Worm (Caenorhabditis elegans) whole organism, dauer: Measurements from ENCODE around the gene efk-1.

ENCODE experiments used
- unc-62 ChIP-seq: sonication (generic microtip); optimal IDR thresholded peaks from 2 replicates; lab custom pipeline; 2017; ENCODE audit warnings: missing biosample characterization, missing genetic modification reagents, missing genetic modification characterization

efk-1 gene

DNA sequence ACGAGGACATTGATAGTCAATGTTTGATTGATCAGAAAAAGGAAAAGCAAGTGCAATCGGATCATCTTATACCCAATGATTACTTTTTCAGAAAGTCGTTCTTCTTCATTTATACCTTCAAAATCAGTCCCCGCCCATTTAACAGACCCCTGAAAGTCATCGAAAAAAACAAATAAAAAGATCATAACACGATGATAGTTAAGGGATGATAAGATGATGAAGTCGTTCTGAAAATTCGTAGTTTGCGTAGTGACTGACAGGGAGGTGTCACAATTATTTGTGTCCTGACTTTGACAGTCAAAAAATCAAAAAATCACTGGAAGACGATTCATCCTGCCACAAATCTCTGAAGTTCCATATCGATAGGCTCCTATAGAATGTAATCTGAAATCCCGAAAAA lies 26.1 kb upstream of the efk-1 start, which contains the start of gene ugt-66:
Gene ugt-66, minus strand, starts transcription at position 101 of the 400 bp plus-strand sequence.
- TF ChIP-seq unc-62 (GFP tag; lab: Kevin White, UChicago), result no peak

ce11 chrIII:6190810-6191209 lies 22.5 kb upstream of the efk-1 start, which contains the start of gene C23G10.5:
Gene C23G10.5, plus strand, starts transcription at chrIII:6191110.
- no peak for TF ChIP-seq unc-62 (GFP tag; lab: Kevin White, UChicago)

DNA sequence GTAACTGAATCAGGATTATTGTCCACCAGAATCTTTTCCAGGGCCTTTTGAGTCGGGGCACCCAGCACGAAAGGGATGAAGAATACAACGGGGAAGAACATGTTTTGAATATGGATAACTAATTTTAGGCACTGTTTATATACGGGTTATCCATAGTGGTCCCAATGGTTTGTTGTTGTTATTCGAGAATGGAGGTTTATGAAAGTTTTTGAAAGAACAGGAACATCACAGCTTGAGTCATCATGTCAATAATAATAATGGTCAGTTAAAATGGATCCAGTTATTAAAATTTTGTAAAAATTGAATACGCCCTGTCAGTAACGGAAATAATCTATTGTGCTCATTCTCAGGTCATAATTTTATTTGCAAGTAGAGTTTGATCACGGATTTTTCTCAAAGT lies 14.8 kb upstream of the efk-1 start, which contains the start of gene nas-28:
Gene nas-28, minus strand, starts transcription at position 101 of the 400 bp plus-strand sequence.
- no peak for TF ChIP-seq unc-62 (GFP tag; lab: Kevin White, UChicago)

ce11 chrIII:6180294-6180693 lies 11.9 kb upstream of the efk-1 start:
- TF ChIP-seq unc-62 (GFP tag; lab: Kevin White, UChicago), result no peak

DNA sequence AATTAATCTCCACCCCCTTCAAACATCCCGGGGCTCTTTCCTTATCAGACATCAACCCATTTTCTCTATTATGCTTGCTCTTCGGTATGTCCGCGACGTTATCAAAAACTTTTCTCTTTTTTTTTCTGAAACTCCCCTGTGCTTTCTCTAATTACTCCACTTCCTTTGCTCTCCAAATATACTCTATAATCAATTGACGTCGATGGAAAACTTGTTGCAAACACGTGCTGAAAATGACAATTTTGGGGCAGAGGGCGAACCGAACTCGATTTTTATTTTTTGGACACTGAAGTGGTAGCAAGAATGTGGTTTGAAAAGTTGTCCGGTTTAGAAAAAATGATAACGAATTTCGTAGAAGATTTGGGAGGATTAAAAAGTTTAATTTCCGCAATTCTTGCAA lies 10.7 kb upstream of the efk-1 start:
- TF ChIP-seq unc-62 (GFP tag; lab: Kevin White, UChicago), result no peak

- no peak for TF ChIP-seq unc-62 (GFP tag; lab: Kevin White, UChicago)
Observed at ce11 chrIII:6178586-6178985, 10.2 kb upstream of the efk-1 start, which contains the start of gene F42A10.7. Gene F42A10.7, minus strand, starts transcription at chrIII:6178686.

DNA sequence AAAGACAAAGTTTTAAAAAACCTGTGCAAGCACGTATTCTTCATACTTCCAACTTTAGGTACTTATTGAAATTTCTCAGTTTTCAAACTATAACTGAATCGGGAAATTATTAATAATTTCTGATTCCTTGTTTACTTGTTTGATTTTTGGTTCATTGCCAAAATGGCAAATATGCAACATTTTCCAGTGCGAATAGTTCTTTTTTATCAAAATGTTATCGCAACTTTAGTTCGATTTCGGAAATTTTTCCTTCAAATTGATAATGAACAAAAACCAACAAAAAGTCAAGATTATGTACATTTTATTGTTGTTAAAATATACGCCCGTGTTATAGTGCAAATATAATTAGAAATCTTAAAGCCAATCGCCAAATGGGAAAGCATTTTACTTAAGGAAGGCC lies 9.3 kb upstream of the efk-1 start:
- TF ChIP-seq unc-62 (GFP tag; lab: Kevin White, UChicago), result no peak

- TF ChIP-seq unc-62 (GFP tag; lab: Kevin White, UChicago), result no peak
Observed at ce11 chrIII:6176761-6177160, 8.4 kb upstream of the efk-1 start, which contains the start of gene F42A10.6. Gene F42A10.6, minus strand, starts transcription at chrIII:6176861.

DNA sequence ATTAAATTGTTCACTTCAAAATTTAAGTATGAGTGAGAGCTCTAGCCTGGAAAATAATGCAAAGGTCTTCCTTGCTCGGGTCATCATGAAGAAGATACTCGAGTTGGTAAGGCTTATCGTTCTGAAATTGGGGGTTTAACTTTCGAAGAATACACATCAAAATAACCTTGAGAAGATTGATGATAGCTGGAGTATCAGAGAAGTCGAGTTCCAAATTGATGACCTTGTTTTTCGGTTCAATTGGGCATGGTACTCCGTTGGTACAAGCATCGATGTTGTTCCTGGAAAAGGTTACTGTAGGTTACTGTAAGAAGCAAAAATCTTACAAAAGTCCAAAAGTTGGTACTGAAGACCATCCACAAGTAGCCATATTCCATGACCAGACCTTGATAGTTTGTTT lies 7.8 kb upstream of the efk-1 start:
- no peak for TF ChIP-seq unc-62 (GFP tag; lab: Kevin White, UChicago)

ce11 chrIII:6173020-6173597 lies 4.8 kb upstream of the efk-1 start, which contains the start of the genes abcf-3 and F42A10.5:
Gene abcf-3, plus strand, starts transcription at chrIII:6173403.
Gene F42A10.5, minus strand, starts transcription at chrIII:6173477.
- TF ChIP-seq unc-62 (GFP tag; lab: Kevin White, UChicago), result no peak

ce11 chrIII:6170038-6170437 lies 1.7 kb upstream of the efk-1 start:
- TF ChIP-seq unc-62 (GFP tag; lab: Kevin White, UChicago), result no peak

- no peak for TF ChIP-seq unc-62 (GFP tag; lab: Kevin White, UChicago)
Observed at ce11 chrIII:6166634-6167033, 1.7 kb downstream of the efk-1 start.

DNA sequence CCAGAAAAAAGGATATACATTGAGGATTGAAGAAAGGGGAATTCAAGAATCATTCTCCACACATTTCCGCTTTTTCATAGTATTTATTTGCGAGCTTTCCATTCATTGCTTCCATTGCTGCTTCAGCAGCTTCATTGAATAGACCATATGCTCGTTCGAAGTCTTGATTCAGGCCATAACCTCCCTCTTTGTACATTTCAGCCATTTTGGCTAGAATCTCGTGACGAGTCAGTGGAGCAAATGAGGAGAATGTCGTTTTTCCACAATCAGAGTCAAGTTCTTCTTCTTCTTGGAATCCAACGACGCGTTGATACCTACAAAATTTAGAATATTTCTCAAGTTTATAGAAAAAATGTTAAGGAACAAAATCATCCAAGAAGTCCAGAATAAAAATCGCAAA lies 3.1 kb downstream of the efk-1 start:
- TF ChIP-seq unc-62 (GFP tag; lab: Kevin White, UChicago), result no peak

- no peak for TF ChIP-seq unc-62 (GFP tag; lab: Kevin White, UChicago)
Observed at ce11 chrIII:6164253-6164971, 3.9 kb downstream of the efk-1 start, which contains the start of gene F42A10.9. Gene F42A10.9, plus strand, starts transcription at chrIII:6164573.

DNA sequence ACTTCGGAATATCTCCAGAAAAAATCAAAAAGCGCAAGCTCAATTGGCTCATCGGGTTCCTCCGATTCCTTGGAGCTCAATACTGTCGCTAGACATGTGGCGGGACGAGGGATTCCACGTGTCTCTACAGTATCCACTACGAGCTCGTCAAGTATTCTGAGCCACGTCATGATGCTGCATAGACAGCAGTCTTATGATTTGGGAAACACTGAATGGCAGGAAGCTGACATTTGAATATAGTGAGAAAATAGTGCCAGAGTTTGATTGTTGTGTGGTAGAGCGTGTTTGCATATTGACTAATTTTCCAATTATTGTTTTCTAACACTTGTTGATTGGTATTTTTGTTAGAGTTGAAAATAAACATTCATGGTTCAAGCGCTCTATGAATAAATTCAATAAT lies 5.0 kb downstream of the efk-1 start:
- no peak for TF ChIP-seq unc-62 (GFP tag; lab: Kevin White, UChicago)

- no peak for TF ChIP-seq unc-62 (GFP tag; lab: Kevin White, UChicago)
Observed at ce11 chrIII:6158642-6159475, 9.5 kb downstream of the efk-1 start, which contains the start of gene nfm-1. Gene nfm-1, plus strand, starts transcription at chrIII:6159453.
